Worm (Caenorhabditis elegans): Measurements from ENCODE around the gene F01F1.11.

- TF ChIP-seq sox-4 (tag; optimal IDR thresholded peaks at IDR 0.05) = no peak
- TF ChIP-seq ztf-11 (tag; optimal IDR thresholded peaks at IDR 0.05) = no peak
- no peak for TF ChIP-seq nhr-76 (tag; optimal IDR thresholded peaks at IDR 0.05)
- TF ChIP-seq ceh-63 (GFP tag; optimal IDR thresholded peaks at IDR 0.05) = no peak
- no peak for TF ChIP-seq jun-1 (tag; optimal IDR thresholded peaks at IDR 0.05)
- no peak for TF ChIP-seq unc-98 (GFP tag; IDR thresholded peaks at IDR 0.05)
These were observed 4.5 kb upstream of the F01F1.11 start, which contains the start of gene aldo-2 for ce11 chrIII:5876140-5876675.
